Worm (Caenorhabditis elegans) whole organism, young adult: ENCODE data around the gene kqt-2.

Experiments
- D2030.7 ChIP-seq: fragments of 200-800 bp; sonication (Bioruptor generic); IDR thresholded peaks from 2 replicates; pipeline ENCODE4 v1.3.6; 2022; ENCODE audit warnings: missing genetic modification reagents, missing genetic modification characterization, missing compliant biosample characterization
- F37B4.10 ChIP-seq: fragments of 200-800 bp; sonication (Bioruptor generic); IDR thresholded peaks from 2 replicates; pipeline ENCODE4 v1.3.6; 2022; ENCODE audit warnings: missing genetic modification characterization, missing compliant biosample characterization
- Y53F4B.3 ChIP-seq: fragments of 200-800 bp; sonication (Bioruptor generic); IDR thresholded peaks from 2 replicates; pipeline ENCODE4 v1.3.6; 2022; ENCODE audit warnings: missing genetic modification reagents, missing genetic modification characterization, missing compliant biosample characterization
- aptf-2 ChIP-seq: fragments of 200-800 bp; sonication (Bioruptor generic); conservative IDR thresholded peaks from 2 replicates; pipeline ENCODE4 v1.3.6; 2022; ENCODE audit warnings: missing genetic modification reagents, missing genetic modification characterization, missing compliant biosample characterization
- aptf-3 ChIP-seq: fragments of 200-800 bp; sonication (Bioruptor generic); IDR thresholded peaks from 2 replicates; pipeline ENCODE4 v1.3.6; 2022; ENCODE audit warnings: missing genetic modification characterization, missing compliant biosample characterization
- ekl-4 ChIP-seq: fragments of 200-800 bp; sonication (Bioruptor generic); IDR thresholded peaks from 2 replicates; pipeline ENCODE4 v1.3.6; 2022; ENCODE audit warnings: missing genetic modification reagents, missing genetic modification characterization, missing compliant biosample characterization
- ets-4 ChIP-seq: fragments of 200-800 bp; sonication (Bioruptor generic); optimal IDR thresholded peaks from 2 replicates; lab custom pipeline; 2018; ENCODE audit warnings: mild to moderate bottlenecking, missing genetic modification characterization, missing compliant biosample characterization
- lin-35 ChIP-seq, 3 experiments: fragments of 150-350 bp in 2 of 3; sonication (generic microtip) in 1 of 3; optimal IDR thresholded peaks; 2 replicates each; lab custom pipeline; 2014 to 2018; ENCODE audit warnings: missing biosample characterization in 3 of 3, missing genetic modification characterization in 3 of 3, missing genetic modification reagents in 3 of 3
- madf-8 ChIP-seq: fragments of 200-800 bp; sonication (Bioruptor generic); conservative IDR thresholded peaks from 2 replicates; pipeline ENCODE4 v1.3.6; 2022; ENCODE audit warnings: missing genetic modification reagents, missing genetic modification characterization, missing compliant biosample characterization
- nfyb-1 ChIP-seq: fragments of 200-800 bp; sonication (Bioruptor generic); IDR thresholded peaks from 2 replicates; pipeline ENCODE4 v1.3.6; 2022; ENCODE audit warnings: missing genetic modification reagents, missing genetic modification characterization, missing compliant biosample characterization
- snpc-4 ChIP-seq, 5 experiments: fragments of 150-350 bp in 1 of 5; sonication (generic microtip) in 4 of 5; optimal IDR thresholded peaks; 2 replicates each; lab custom pipeline; 2014 to 2018; ENCODE audit warnings: missing genetic modification characterization in 5 of 5, missing biosample characterization in 3 of 5, antibody characterized with exemption in 2 of 5, mild to moderate bottlenecking in 2 of 5, missing compliant biosample characterization in 2 of 5, missing genotype in 2 of 5, moderate library complexity in 2 of 5, missing genetic modification reagents in 1 of 5
- unc-62 ChIP-seq: fragments of 150-350 bp; optimal IDR thresholded peaks from 2 replicates; lab custom pipeline; 2014; ENCODE audit warnings: missing biosample characterization, missing genetic modification reagents, missing genetic modification characterization

- TF ChIP-seq D2030.7: no peak
- no peak for TF ChIP-seq unc-62
- TF ChIP-seq F37B4.10 (GFP tag; lab: Robert Waterston, UW): no peak
- TF ChIP-seq lin-35 (GFP tag; optimal IDR thresholded peaks at IDR 0.05; lab: Kevin White, UChicago): no peak
- TF ChIP-seq ekl-4 (GFP tag; lab: Robert Waterston, UW): no peak
- no peak for TF ChIP-seq madf-8
- TF ChIP-seq Y53F4B.3 (GFP tag; lab: Robert Waterston, UW): no peak
- no peak for TF ChIP-seq ets-4 (GFP tag; lab: Kevin White, UChicago)
- TF ChIP-seq aptf-2: no peak
- 0 out of 2 replicates have a peak, but pooled peaks have one; percentile 17 for TF ChIP-seq nfyb-1
- TF ChIP-seq snpc-4 (GFP tag; optimal IDR thresholded peaks at IDR 0.05; lab: Kevin White, UChicago): no peak
- no peak for TF ChIP-seq snpc-4 (tag; optimal IDR thresholded peaks at IDR 0.05; lab: Kevin White, UChicago)
- no peak for TF ChIP-seq aptf-3
These were observed 4.3 kb downstream of the kqt-2 start, which contains the start of gene endu-2 for ce11 chrX:8241906-8242305.
